Fruit fly (Drosophila melanogaster): ENCODE data around the gene RFeSP.
A peak's percentile ranks its signal among the peaks of the same experiment; 100 is the strongest.

RFeSP gene

DNA sequence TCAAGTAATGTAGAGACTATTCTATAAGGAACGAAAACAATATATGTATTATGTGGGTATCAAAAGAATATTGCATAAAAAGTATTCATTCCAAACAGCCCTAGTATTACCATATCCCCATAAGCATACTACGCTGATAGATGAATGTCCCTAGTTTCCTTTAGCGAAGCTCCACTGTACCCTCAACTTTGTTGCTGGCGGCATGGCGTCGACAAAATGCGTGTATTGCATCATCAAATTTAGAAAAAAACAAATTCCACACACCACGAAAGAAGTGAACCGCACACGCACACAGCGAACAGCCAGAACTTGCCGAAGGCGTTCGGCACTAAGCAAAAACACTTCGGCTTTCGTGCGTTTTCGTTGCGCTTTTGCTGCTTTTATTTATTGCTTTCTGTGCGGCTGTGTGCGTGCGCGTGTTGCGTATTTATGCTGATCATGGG is 18.8 kb upstream of the RFeSP start (continued):
- TF ChIP-seq eyg (GFP tag; optimal IDR thresholded peaks at IDR 0.05): peak; percentile 97
- peak; percentile 97 for TF ChIP-seq CG3847 (GFP tag; IDR thresholded peaks at IDR 0.05)
- peak; percentile 99 for TF ChIP-seq Mrtf (GFP tag; IDR thresholded peaks at IDR 0.05)
- TF ChIP-seq nmo (GFP tag; optimal IDR thresholded peaks at IDR 0.05): peak; percentile 92
- TF ChIP-seq CG12744 (GFP tag; optimal IDR thresholded peaks at IDR 0.05): peak; percentile 94
- TF ChIP-seq CG30431 (GFP tag; optimal IDR thresholded peaks at IDR 0.05): peak; percentile 82
- TF ChIP-seq esg (GFP tag; conservative IDR thresholded peaks at IDR 0.05): peak; percentile 98
- peak; percentile 83 for TF ChIP-seq Chrac-16 (GFP tag; optimal IDR thresholded peaks at IDR 0.05)
- no peak for TF ChIP-seq CG6254 (GFP tag; optimal IDR thresholded peaks at IDR 0.05)
- peak; percentile 99 for TF ChIP-seq Deaf1 (tag; optimal IDR thresholded peaks at IDR 0.05)
- peak; percentile 98 for TF ChIP-seq otp (GFP tag; IDR thresholded peaks at IDR 0.05)
- peak; percentile 98 for TF ChIP-seq Lim3 (GFP tag; IDR thresholded peaks at IDR 0.05)
- peak; percentile 94 for TF ChIP-seq lab (GFP tag; optimal IDR thresholded peaks at IDR 0.05)
- TF ChIP-seq amos (GFP tag; IDR thresholded peaks at IDR 0.05; ENCODE audit: partially characterized antibody): no peak
- peak; percentile 95 for TF ChIP-seq CG11696 (GFP tag; IDR thresholded peaks at IDR 0.05)
- peak; percentile 63 for TF ChIP-seq CG10462 (GFP tag; optimal IDR thresholded peaks at IDR 0.05)
- no peak for TF ChIP-seq CG7745 (tag; optimal IDR thresholded peaks at IDR 0.05)
- peak; percentile 95 for TF ChIP-seq wdn (GFP tag; IDR thresholded peaks at IDR 0.05)
- peak; percentile 96 for TF ChIP-seq stc (GFP tag; IDR thresholded peaks at IDR 0.05)
- peak; percentile 58 for TF ChIP-seq Blimp-1 (GFP tag; optimal IDR thresholded peaks at IDR 0.05)
- peak; percentile 92 for TF ChIP-seq CG7556 (GFP tag; optimal IDR thresholded peaks at IDR 0.05)
- TF ChIP-seq her (GFP tag; optimal IDR thresholded peaks at IDR 0.05): peak; percentile 94
- TF ChIP-seq NC2α (GFP tag; optimal IDR thresholded peaks at IDR 0.05): peak; percentile 68
- TF ChIP-seq Dbx (GFP tag; IDR thresholded peaks at IDR 0.05): peak; percentile 98
- TF ChIP-seq MBD-R2 (GFP tag; IDR thresholded peaks at IDR 0.05): peak; percentile 98
- TF ChIP-seq CG2116 (GFP tag; optimal IDR thresholded peaks at IDR 0.05): peak; percentile 43
- TF ChIP-seq D (optimal IDR thresholded peaks at IDR 0.05): no peak
- peak; percentile 62 for TF ChIP-seq D (GFP tag; optimal IDR thresholded peaks at IDR 0.05)
- peak; percentile 94; the same call in 1 of the 2 replicates for TF ChIP-seq dati (GFP tag; IDR thresholded peaks at IDR 0.05)
- no peak for TF ChIP-seq CG34224 (GFP tag; IDR thresholded peaks at IDR 0.05; ENCODE audit: partially characterized antibody)
- TF ChIP-seq CG2712 (tag; optimal IDR thresholded peaks at IDR 0.05): peak; percentile 75
- TF ChIP-seq Lpt (GFP tag; optimal IDR thresholded peaks at IDR 0.05): no peak
- peak; percentile 63 for TF ChIP-seq CG8089 (GFP tag; optimal IDR thresholded peaks at IDR 0.05)
- TF ChIP-seq Myb (GFP tag; optimal IDR thresholded peaks at IDR 0.05): peak; percentile 90
- TF ChIP-seq unc-4 (GFP tag; IDR thresholded peaks at IDR 0.05; ENCODE audit: partially characterized antibody): no peak
- peak; percentile 25 for TF ChIP-seq CG15601 (tag; optimal IDR thresholded peaks at IDR 0.05)
- TF ChIP-seq Aef1 (GFP tag; IDR thresholded peaks at IDR 0.05): peak; percentile 99
- TF ChIP-seq CG18619 (GFP tag; optimal IDR thresholded peaks at IDR 0.05): peak; percentile 96
- TF ChIP-seq Oaz (GFP tag; IDR thresholded peaks at IDR 0.05): peak; percentile 99
- TF ChIP-seq D19A (tag; optimal IDR thresholded peaks at IDR 0.05): peak; percentile 82
- TF ChIP-seq crc (GFP tag; optimal IDR thresholded peaks at IDR 0.05): peak; percentile 98
- TF ChIP-seq Dp (GFP tag; optimal IDR thresholded peaks at IDR 0.05): peak; percentile 10
- TF ChIP-seq twi (tag; optimal IDR thresholded peaks at IDR 0.05): peak; percentile 79
- TF ChIP-seq sc (optimal IDR thresholded peaks at IDR 0.05): no peak
- TF ChIP-seq sc (GFP tag; optimal IDR thresholded peaks at IDR 0.05): no peak
- no peak for TF ChIP-seq CG15479 (GFP tag; optimal IDR thresholded peaks at IDR 0.05)
- peak; percentile 77 for TF ChIP-seq vfl (GFP tag; optimal IDR thresholded peaks at IDR 0.05)
- no peak for TF ChIP-seq Doc3 (GFP tag; IDR thresholded peaks at IDR 0.05; ENCODE audit: partially characterized antibody)
- peak; percentile 99 for TF ChIP-seq fd3F (GFP tag; optimal IDR thresholded peaks at IDR 0.05)
- TF ChIP-seq CG16863 (GFP tag; optimal IDR thresholded peaks at IDR 0.05): peak; percentile 94
- TF ChIP-seq CG4328 (GFP tag; optimal IDR thresholded peaks at IDR 0.05): peak; percentile 69
- peak; percentile 90 for TF ChIP-seq CG6272 (GFP tag; IDR thresholded peaks at IDR 0.05)

Data from whole organism, embryonic.